Worm (Caenorhabditis elegans) whole organism, L1 larva: ENCODE results near the gene enu-3.6.

ENCODE experiments used
- C16A3.4 ChIP-seq: fragments of 150-350 bp; optimal IDR thresholded peaks from 2 replicates; lab custom pipeline; 2014; ENCODE audit warnings: missing biosample characterization, missing genetic modification characterization
- alr-1 ChIP-seq: fragments of 200-800 bp; sonication (Bioruptor generic); optimal IDR thresholded peaks from 2 replicates; lab custom pipeline; 2018; ENCODE audit warnings: borderline replicate concordance, mild to moderate bottlenecking, missing genetic modification characterization, missing compliant biosample characterization
- ces-1 ChIP-seq: fragments of 150-350 bp; optimal IDR thresholded peaks from 2 replicates; lab custom pipeline; 2014; ENCODE audit warnings: missing biosample characterization, missing genetic modification reagents, missing genetic modification characterization
- egl-27 ChIP-seq, 2 experiments: fragments of 150-350 bp in 1 of 2; sonication (generic microtip); optimal IDR thresholded peaks; 3 replicates each; lab custom pipeline; 2017 to 2018; ENCODE audit warnings: missing biosample characterization in 2 of 2, missing genetic modification characterization in 2 of 2, missing genetic modification reagents in 2 of 2
- lir-3 ChIP-seq: sonication (generic microtip); optimal IDR thresholded peaks from 2 replicates; lab custom pipeline; 2016; ENCODE audit warnings: mild to moderate bottlenecking, missing genetic modification characterization, moderate library complexity, missing compliant biosample characterization; ENCODE audit not compliant: poor library complexity
- nhr-11 ChIP-seq: fragments of 150-350 bp; optimal IDR thresholded peaks from 2 replicates; lab custom pipeline; 2014; ENCODE audit warnings: missing biosample characterization, missing genetic modification characterization
- nhr-237 ChIP-seq: fragments of 150-350 bp; optimal IDR thresholded peaks from 2 replicates; lab custom pipeline; 2014; ENCODE audit warnings: missing biosample characterization, missing genetic modification characterization
- nhr-28 ChIP-seq: fragments of 150-350 bp; optimal IDR thresholded peaks from 2 replicates; lab custom pipeline; 2014; ENCODE audit warnings: missing biosample characterization, missing genetic modification characterization
- nhr-47 ChIP-seq: sonication (generic microtip); optimal IDR thresholded peaks from 2 replicates; lab custom pipeline; 2016; ENCODE audit warnings: mild to moderate bottlenecking, missing genetic modification characterization, moderate library complexity, missing compliant biosample characterization
- nhr-76 ChIP-seq: sonication (generic microtip); optimal IDR thresholded peaks from 2 replicates; lab custom pipeline; 2017; ENCODE audit warnings: missing biosample characterization, missing genetic modification characterization
- pqm-1 ChIP-seq: sonication (generic microtip); optimal IDR thresholded peaks from 3 replicates; lab custom pipeline; 2017; ENCODE audit warnings: missing biosample characterization, missing genetic modification characterization
- skn-1 ChIP-seq: fragments of 150-350 bp; optimal IDR thresholded peaks from 2 replicates; lab custom pipeline; 2014; ENCODE audit warnings: missing biosample characterization, missing genetic modification characterization
- snpc-4 ChIP-seq: fragments of 150-350 bp; optimal IDR thresholded peaks from 2 replicates; lab custom pipeline; 2014; ENCODE audit warnings: missing biosample characterization, missing genetic modification characterization

DNA sequence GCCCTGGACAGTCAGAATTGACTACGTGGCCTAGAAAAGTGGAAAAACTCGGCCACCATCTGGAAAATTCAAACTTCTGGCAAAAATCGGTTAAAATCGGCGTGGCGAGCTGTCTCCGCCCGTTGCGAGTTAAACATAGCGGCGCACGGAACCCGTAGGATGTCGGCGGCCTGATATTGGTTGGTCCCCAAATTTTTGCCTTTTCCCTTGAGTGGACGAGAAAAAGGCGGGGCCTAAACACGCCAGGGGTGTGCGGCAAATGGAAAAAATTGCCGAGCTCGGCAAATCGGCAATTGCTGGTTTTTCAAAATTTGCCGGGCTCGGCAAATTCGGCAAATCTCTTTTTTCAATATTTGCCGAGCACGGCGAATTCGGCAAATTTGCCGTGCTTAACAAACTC is 16.9 kb upstream of the enu-3.6 start:
- TF ChIP-seq skn-1 (tag; lab: Kevin White, UChicago): no peak
- no peak for TF ChIP-seq alr-1 (tag; lab: Kevin White, UChicago)
- no peak for TF ChIP-seq nhr-47
- no peak for TF ChIP-seq nhr-76
- TF ChIP-seq nhr-237 (tag; lab: Kevin White, UChicago): no peak
- no peak for TF ChIP-seq C16A3.4 (tag; lab: Kevin White, UChicago)
- peak; percentile 1 for TF ChIP-seq snpc-4
- TF ChIP-seq pqm-1 (tag; lab: Kevin White, UChicago): no peak
- no peak for TF ChIP-seq ces-1 (GFP tag; lab: Kevin White, UChicago)
- no peak for TF ChIP-seq nhr-28 (tag; lab: Kevin White, UChicago)
- TF ChIP-seq nhr-11 (tag; lab: Kevin White, UChicago): no peak
- TF ChIP-seq lir-3: no peak
- TF ChIP-seq egl-27 (tag; optimal IDR thresholded peaks at IDR 0.05; lab: Kevin White, UChicago): no peak
